Fruit fly (Drosophila melanogaster) whole organism, embryonic: ENCODE results near the gene Asator.
A peak's percentile ranks its signal among the peaks of the same experiment; 100 is the strongest.

Experiments
- CG12219 ChIP-seq: fragments of 200-800 bp; sonication (Bioruptor generic); optimal IDR thresholded peaks from 3 replicates; lab custom pipeline; 2018; ENCODE audit warnings: missing biosample characterization, mild to moderate bottlenecking, missing genetic modification characterization
- CG12769 ChIP-seq: fragments of 200-800 bp; sonication (Bioruptor generic); optimal IDR thresholded peaks from 2 replicates; lab custom pipeline; 2019; ENCODE audit warnings: missing biosample characterization, mild to moderate bottlenecking, missing genetic modification characterization, moderate library complexity
- CG13894 ChIP-seq: fragments of 200-800 bp; sonication (Bioruptor generic); optimal IDR thresholded peaks from 3 replicates; lab custom pipeline; 2018; ENCODE audit warnings: missing biosample characterization, mild to moderate bottlenecking, missing genetic modification characterization, moderate library complexity
- CG14710 ChIP-seq: fragments of 200-800 bp; sonication (Bioruptor generic); optimal IDR thresholded peaks from 3 replicates; lab custom pipeline; 2019; ENCODE audit warnings: missing biosample characterization, mild to moderate bottlenecking, missing genetic modification characterization, moderate library complexity
- CG15696 ChIP-seq: fragments of 200-800 bp; sonication (Bioruptor generic); optimal IDR thresholded peaks from 2 replicates; lab custom pipeline; 2019; ENCODE audit warnings: missing biosample characterization, mild to moderate bottlenecking, missing genetic modification characterization, moderate library complexity
- CG2202 ChIP-seq: fragments of 200-800 bp; sonication (Bioruptor generic); optimal IDR thresholded peaks from 2 replicates; lab custom pipeline; 2018; ENCODE audit warnings: missing biosample characterization, mild to moderate bottlenecking, missing genetic modification characterization
- CG32767 ChIP-seq: fragments of 200-800 bp; sonication (Bioruptor generic); IDR thresholded peaks from 2 replicates; pipeline ENCODE4 v1.3.6; 2022; ENCODE audit warnings: missing biosample characterization, missing genetic modification characterization
- CG5953 ChIP-seq: fragments of 200-800 bp; sonication (Bioruptor generic); IDR thresholded peaks from 2 replicates; pipeline ENCODE4 v1.3.6; 2022; ENCODE audit warnings: missing biosample characterization, missing genetic modification characterization
- CG6813 ChIP-seq: fragments of 200-800 bp; sonication (Bioruptor generic); optimal IDR thresholded peaks from 2 replicates; lab custom pipeline; 2017; ENCODE audit warnings: missing biosample characterization, missing genetic modification characterization, mild to moderate bottlenecking, moderate library complexity, missing genetic modification reagents
- CG8359 ChIP-seq: fragments of 200-800 bp; sonication (Bioruptor generic); optimal IDR thresholded peaks from 2 replicates; lab custom pipeline; 2017; ENCODE audit warnings: missing biosample characterization, mild to moderate bottlenecking, missing genetic modification characterization, borderline replicate concordance
- CHES-1-like ChIP-seq: fragments of 200-800 bp; sonication (Bioruptor generic); optimal IDR thresholded peaks from 2 replicates; lab custom pipeline; 2016; ENCODE audit warnings: missing biosample characterization, missing genetic modification characterization
- Drgx ChIP-seq: fragments of 200-800 bp; sonication (Bioruptor generic); IDR thresholded peaks from 2 replicates; pipeline ENCODE4 v1.3.6; 2022; ENCODE audit warnings: missing biosample characterization, missing genetic modification characterization
- GATAe ChIP-seq: fragments of 200-800 bp; sonication (Bioruptor generic); conservative IDR thresholded peaks from 2 replicates; pipeline ENCODE4 v1.3.6; 2022; ENCODE audit warnings: missing biosample characterization, missing genetic modification characterization
- HLH54F ChIP-seq: fragments of 200-800 bp; sonication (Bioruptor generic); optimal IDR thresholded peaks from 3 replicates; lab custom pipeline; 2016; ENCODE audit warnings: missing biosample characterization, missing genetic modification characterization
- HLHmδ ChIP-seq: fragments of 200-800 bp; sonication (Bioruptor generic); optimal IDR thresholded peaks from 2 replicates; lab custom pipeline; 2018; ENCODE audit warnings: missing biosample characterization, mild to moderate bottlenecking, missing genetic modification characterization, moderate library complexity
- MTF-1 ChIP-seq: fragments of 200-800 bp; sonication (Bioruptor generic); optimal IDR thresholded peaks from 2 replicates; lab custom pipeline; 2018; ENCODE audit warnings: missing biosample characterization, mild to moderate bottlenecking, missing genetic modification characterization, borderline replicate concordance
- Mes4 ChIP-seq: fragments of 200-800 bp; sonication (Bioruptor generic); optimal IDR thresholded peaks from 2 replicates; lab custom pipeline; 2016; ENCODE audit warnings: missing biosample characterization, missing genetic modification characterization
- Nf-YC ChIP-seq: fragments of 200-800 bp; optimal IDR thresholded peaks from 3 replicates; lab custom pipeline; 2019; ENCODE audit warnings: missing biosample characterization, mild to moderate bottlenecking, missing genetic modification characterization, moderate library complexity
- Poxn ChIP-seq: fragments of 200-800 bp; sonication (Bioruptor generic); IDR thresholded peaks from 2 replicates; pipeline ENCODE4 v1.3.6; 2022; ENCODE audit warnings: missing biosample characterization, missing genetic modification characterization
- Rfx ChIP-seq: fragments of 200-800 bp; sonication (Bioruptor generic); IDR thresholded peaks from 2 replicates; pipeline ENCODE4 v1.3.6; 2022; ENCODE audit warnings: missing biosample characterization, missing genetic modification characterization
- Rx ChIP-seq: fragments of 200-800 bp; sonication (Bioruptor generic); IDR thresholded peaks from 2 replicates; pipeline ENCODE4 v1.3.6; 2022; ENCODE audit warnings: missing biosample characterization, missing genetic modification characterization
- Scr ChIP-seq: fragments of 200-800 bp; sonication (Bioruptor generic); IDR thresholded peaks from 2 replicates; pipeline ENCODE4 v1.3.6; 2022; ENCODE audit warnings: missing biosample characterization, missing genetic modification characterization; ENCODE audit not compliant: partially characterized antibody
- Sry-δ ChIP-seq: fragments of 200-800 bp; sonication (Bioruptor generic); optimal IDR thresholded peaks from 2 replicates; lab custom pipeline; 2016; ENCODE audit warnings: missing biosample characterization, missing genetic modification characterization
- Trl ChIP-seq, 3 experiments: fragments of >200 bp in 2 of 3; fragments of 200-800 bp in 1 of 3; sonication (Bioruptor generic) in 1 of 3; optimal IDR thresholded peaks; 2 replicates in 1 of 3; 3 replicates in 2 of 3; lab custom pipeline; 2016 to 2017; ENCODE audit warnings: missing biosample characterization in 1 of 3, missing genetic modification characterization in 1 of 3
- Xbp1 ChIP-seq: fragments of 200-800 bp; sonication (Bioruptor generic); optimal IDR thresholded peaks from 3 replicates; lab custom pipeline; 2016; ENCODE audit warnings: missing biosample characterization, mild to moderate bottlenecking, missing genetic modification characterization
- ab ChIP-seq: fragments of 200-800 bp; sonication (Bioruptor generic); optimal IDR thresholded peaks from 2 replicates; lab custom pipeline; 2016; ENCODE audit warnings: missing biosample characterization, missing genetic modification characterization
- dmrt99B ChIP-seq: fragments of 200-800 bp; sonication (Bioruptor generic); optimal IDR thresholded peaks from 2 replicates; lab custom pipeline; 2018; ENCODE audit warnings: missing biosample characterization, mild to moderate bottlenecking, missing genetic modification characterization, moderate library complexity
- esg ChIP-seq: fragments of 200-800 bp; sonication (Bioruptor generic); conservative IDR thresholded peaks from 2 replicates; pipeline ENCODE4 v1.3.6; 2022; ENCODE audit warnings: missing biosample characterization, missing genetic modification characterization
- gce ChIP-seq: fragments of 200-800 bp; sonication (Bioruptor generic); IDR thresholded peaks from 3 replicates; pipeline ENCODE4 v1.3.6; 2022; ENCODE audit warnings: missing biosample characterization, missing genetic modification characterization
- gem ChIP-seq: fragments of 200-800 bp; sonication (Bioruptor generic); optimal IDR thresholded peaks from 2 replicates; lab custom pipeline; 2019; ENCODE audit warnings: missing biosample characterization, mild to moderate bottlenecking, missing genetic modification characterization, moderate library complexity
- gfzf ChIP-seq: fragments of 200-800 bp; sonication (Bioruptor generic); optimal IDR thresholded peaks from 2 replicates; lab custom pipeline; 2016; ENCODE audit warnings: missing biosample characterization, mild to moderate bottlenecking, missing genetic modification characterization, moderate library complexity
- gt ChIP-seq: fragments of 200-800 bp; sonication (Bioruptor generic); IDR thresholded peaks from 2 replicates; pipeline ENCODE4 v1.3.6; 2022; ENCODE audit warnings: missing biosample characterization, missing genetic modification characterization
- ham ChIP-seq: fragments of 200-800 bp; sonication (Bioruptor generic); IDR thresholded peaks from 2 replicates; pipeline ENCODE4 v1.3.6; 2022; ENCODE audit warnings: missing biosample characterization, missing genetic modification characterization
- her ChIP-seq: fragments of 200-800 bp; sonication (Bioruptor generic); optimal IDR thresholded peaks from 2 replicates; lab custom pipeline; 2016; ENCODE audit warnings: missing biosample characterization, missing genetic modification characterization
- jumu ChIP-seq: fragments of 200-800 bp; sonication (Bioruptor generic); optimal IDR thresholded peaks from 3 replicates; lab custom pipeline; 2016; ENCODE audit warnings: missing biosample characterization, missing genetic modification characterization
- klu ChIP-seq: fragments of 200-800 bp; sonication (Bioruptor generic); IDR thresholded peaks from 2 replicates; pipeline ENCODE4 v1.3.6; 2022; ENCODE audit warnings: missing biosample characterization, missing genetic modification characterization
- maf-S ChIP-seq: fragments of 200-800 bp; sonication (Bioruptor generic); optimal IDR thresholded peaks from 2 replicates; lab custom pipeline; 2016; ENCODE audit warnings: missing biosample characterization, missing genetic modification characterization
- mam ChIP-seq: fragments of 200-800 bp; sonication (Bioruptor generic); optimal IDR thresholded peaks from 3 replicates; lab custom pipeline; 2016; ENCODE audit warnings: missing biosample characterization, missing genetic modification characterization
- nmo ChIP-seq: fragments of 200-800 bp; sonication (Bioruptor generic); optimal IDR thresholded peaks from 2 replicates; lab custom pipeline; 2018; ENCODE audit warnings: missing biosample characterization, mild to moderate bottlenecking, missing genetic modification characterization, moderate library complexity
- org-1 ChIP-seq: fragments of 200-800 bp; sonication (Bioruptor generic); optimal IDR thresholded peaks from 2 replicates; lab custom pipeline; 2017; ENCODE audit warnings: missing biosample characterization, missing genetic modification characterization
- pb ChIP-seq: fragments of 200-800 bp; sonication (Bioruptor generic); optimal IDR thresholded peaks from 3 replicates; lab custom pipeline; 2016; ENCODE audit warnings: missing biosample characterization, missing genetic modification characterization
- prd ChIP-seq, 3 experiments: fragments of >200 bp in 2 of 3; fragments of 200-800 bp in 1 of 3; sonication (Bioruptor generic) in 1 of 3; optimal IDR thresholded peaks in 2 of 3; IDR thresholded peaks in 1 of 3; 2 replicates in 2 of 3; 3 replicates in 1 of 3; pipeline versions ENCODE4 v1.3.6 to Lab custom; 2017 to 2022; ENCODE audit warnings: missing biosample characterization in 1 of 3, missing genetic modification characterization in 1 of 3
- sna ChIP-seq: fragments of 200-800 bp; sonication (Bioruptor generic); IDR thresholded peaks from 2 replicates; pipeline ENCODE4 v1.3.6; 2022; ENCODE audit warnings: missing biosample characterization, missing genetic modification characterization; ENCODE audit not compliant: partially characterized antibody
- sr ChIP-seq: fragments of 200-800 bp; sonication (Bioruptor generic); IDR thresholded peaks from 3 replicates; pipeline ENCODE4 v1.3.6; 2022; ENCODE audit warnings: missing biosample characterization, missing genetic modification characterization
- tin ChIP-seq: fragments of 200-800 bp; sonication (Bioruptor generic); optimal IDR thresholded peaks from 3 replicates; lab custom pipeline; 2016; ENCODE audit warnings: missing biosample characterization, missing genetic modification characterization
- toy ChIP-seq: fragments of 200-800 bp; sonication (Bioruptor generic); IDR thresholded peaks from 2 replicates; pipeline ENCODE4 v1.3.6; 2022; ENCODE audit warnings: missing biosample characterization, missing genetic modification characterization
- vvl ChIP-seq: fragments of 200-800 bp; sonication (Bioruptor generic); IDR thresholded peaks from 2 replicates; pipeline ENCODE4 v1.3.6; 2022; ENCODE audit warnings: missing biosample characterization, missing genetic modification characterization
- wek ChIP-seq: fragments of 200-800 bp; sonication (Bioruptor generic); optimal IDR thresholded peaks from 3 replicates; lab custom pipeline; 2018; ENCODE audit warnings: missing biosample characterization, mild to moderate bottlenecking, missing genetic modification characterization, moderate library complexity

Gene Asator

DNA sequence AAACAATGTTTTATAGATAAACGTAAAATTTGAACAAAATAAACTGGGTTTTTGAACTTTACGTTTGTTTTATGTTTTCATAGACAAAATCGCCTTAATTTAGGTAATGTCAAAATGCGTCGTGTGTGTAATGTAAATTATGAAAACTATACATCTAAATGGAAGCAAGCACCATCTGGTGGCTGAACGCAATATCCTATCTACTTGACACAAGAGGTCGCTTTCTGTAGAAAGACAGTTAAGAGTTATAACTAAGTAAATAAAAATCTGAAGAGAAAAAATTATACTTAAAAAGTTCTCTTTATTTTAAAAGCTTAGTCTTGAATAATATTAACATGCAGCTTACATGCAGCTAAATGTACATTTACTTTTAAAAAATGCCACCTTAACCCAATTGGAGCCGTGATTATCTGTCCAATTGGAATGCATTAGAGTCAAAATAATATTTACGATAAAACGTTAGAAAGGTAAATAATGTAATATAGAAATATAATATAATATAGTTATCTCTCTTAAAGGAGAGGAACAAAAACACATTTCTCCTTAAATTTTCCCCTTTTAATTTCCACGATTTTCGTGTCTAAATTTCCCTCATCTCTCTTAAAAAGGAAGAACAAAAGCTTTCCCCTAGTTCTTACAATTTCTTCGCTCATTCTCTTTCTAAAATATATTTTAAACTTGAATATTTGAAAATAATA, 64.0 kb downstream of the Asator start (continued):
- TF ChIP-seq jumu (GFP tag; lab: Kevin White, UChicago) (peak; percentile 89), CG13894 (tag; lab: Kevin White, UChicago) (peak; percentile 81), sna (GFP tag; lab: Robert Waterston, UW) (no peak), Mes4 (peak; percentile 94), pb (peak; percentile 95), Sry-δ (GFP tag; lab: Kevin White, UChicago) (peak; percentile 63), gce (peak; percentile 94; the same call in 1 of the 3 replicates), wek (GFP tag; lab: Kevin White, UChicago) (peak; percentile 81), Drgx (GFP tag; lab: Robert Waterston, UW) (no peak), Rx (GFP tag; lab: Robert Waterston, UW) (no peak), Nf-YC (peak; percentile 87), CG12769 (peak; percentile 73), Trl (optimal IDR thresholded peaks at IDR 0.05; lab: Kevin White, UChicago) (peak; percentile 22 to 56), Trl (GFP tag; optimal IDR thresholded peaks at IDR 0.05; lab: Kevin White, UChicago) (peak; percentile 97), HLH54F (peak; percentile 92), gt (GFP tag; lab: Robert Waterston, UW) (no peak), vvl (peak; percentile 97), GATAe (GFP tag; lab: Robert Waterston, UW) (no peak; the same call in 1 of the 2 replicates), ham (GFP tag; lab: Robert Waterston, UW) (no peak; the same call in 1 of the 2 replicates), gfzf (GFP tag; lab: Kevin White, UChicago) (peak; percentile 23), ab (peak; percentile 69), klu (GFP tag; lab: Robert Waterston, UW) (no peak; the same call in 1 of the 2 replicates), Xbp1 (GFP tag; lab: Kevin White, UChicago) (peak; percentile 98), Poxn (GFP tag; lab: Robert Waterston, UW) (0 out of 2 replicates have a peak, but pooled peaks have one; percentile 20), CG2202 (tag; lab: Kevin White, UChicago) (peak; percentile 77), CHES-1-like (GFP tag; lab: Kevin White, UChicago) (peak; percentile 90), CG12219 (GFP tag; lab: Kevin White, UChicago) (peak; percentile 87), toy (GFP tag; lab: Robert Waterston, UW) (peak; percentile 79), prd (optimal IDR thresholded peaks at IDR 0.05; lab: Kevin White, UChicago) (no peak), prd (GFP tag; IDR thresholded peaks at IDR 0.05; lab: Robert Waterston, UW) (no peak; the same call in 2 of the 3 replicates), esg (GFP tag; lab: Robert Waterston, UW) (no peak; the same call in 1 of the 2 replicates), sr (GFP tag; lab: Robert Waterston, UW) (no peak), CG8359 (GFP tag; lab: Kevin White, UChicago) (peak; percentile 79), CG15696 (peak; percentile 93), gem (peak; percentile 87), MTF-1 (no peak), tin (GFP tag; lab: Kevin White, UChicago) (peak; percentile 96), nmo (peak; percentile 88), Scr (GFP tag; lab: Robert Waterston, UW) (peak; percentile 45), CG32767 (no peak; the same call in 1 of the 2 replicates), mam (GFP tag; lab: Kevin White, UChicago) (peak; percentile 92), HLHmδ (GFP tag; lab: Kevin White, UChicago) (no peak), dmrt99B (tag; lab: Kevin White, UChicago) (peak; percentile 84), org-1 (GFP tag; lab: Kevin White, UChicago) (peak; percentile 69), her (peak; percentile 87), CG14710 (tag; lab: Kevin White, UChicago) (peak; percentile 87), Rfx (GFP tag; lab: Robert Waterston, UW) (peak; percentile 97), CG5953 (GFP tag; lab: Robert Waterston, UW) (peak; percentile 87), maf-S (GFP tag; lab: Kevin White, UChicago) (peak; percentile 96), CG6813 (peak; percentile 88)
